Worm (Caenorhabditis elegans) whole organism, L2 larva: ENCODE results near the gene ttr-39.

Experiments
- ama-1 ChIP-seq: fragments of 150-350 bp; optimal IDR thresholded peaks from 2 replicates; lab custom pipeline; 2018; ENCODE audit warnings: inconsistent platforms
- elt-3 ChIP-seq: sonication (generic microtip); optimal IDR thresholded peaks from 2 replicates; lab custom pipeline; 2017; ENCODE audit warnings: missing biosample characterization, missing genetic modification characterization

DNA sequence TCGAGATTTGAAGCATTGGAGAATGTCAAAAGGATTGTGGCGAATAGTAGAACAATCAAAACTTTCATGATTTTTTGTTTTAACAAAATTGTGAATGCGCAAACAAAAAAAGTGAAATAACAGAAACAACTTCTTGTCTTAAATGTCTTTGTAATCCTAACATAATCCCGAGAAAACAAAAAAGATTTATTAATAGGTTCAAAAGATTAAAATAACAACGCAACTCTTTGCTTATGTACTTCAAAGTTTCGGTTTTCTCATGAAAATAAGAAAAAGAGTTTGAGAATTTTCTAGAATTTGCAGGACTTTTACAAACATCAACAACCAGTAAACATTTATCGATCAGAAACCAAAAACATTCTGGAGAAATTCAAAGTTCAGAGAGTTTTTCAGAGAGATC, at the start of gene ttr-39:
- no peak for TF ChIP-seq ama-1
- TF ChIP-seq elt-3 (tag; lab: Kevin White, UChicago): no peak
